Fruit fly (Drosophila melanogaster) whole organism, embryonic: ENCODE data around the gene mRpL12.

Experiments
- Ada2b ChIP-seq: fragments of 200-800 bp; sonication (Bioruptor generic); IDR thresholded peaks from 2 replicates; pipeline ENCODE4 v1.3.6; 2022; ENCODE audit warnings: missing biosample characterization, missing genetic modification characterization
- Atf6 ChIP-seq: fragments of 200-800 bp; sonication (Bioruptor generic); IDR thresholded peaks from 2 replicates; pipeline ENCODE4 v1.3.6; 2022; ENCODE audit warnings: missing biosample characterization, missing genetic modification characterization
- CG11085 ChIP-seq: fragments of 200-800 bp; sonication (Bioruptor generic); IDR thresholded peaks from 2 replicates; pipeline ENCODE4 v1.3.6; 2022; ENCODE audit warnings: missing biosample characterization, missing genetic modification characterization
- CG11247 ChIP-seq: fragments of 200-800 bp; sonication (Bioruptor generic); IDR thresholded peaks from 2 replicates; pipeline ENCODE4 v1.3.6; 2022; ENCODE audit warnings: missing biosample characterization, missing genetic modification characterization
- CG12769 ChIP-seq: fragments of 200-800 bp; sonication (Bioruptor generic); optimal IDR thresholded peaks from 2 replicates; lab custom pipeline; 2019; ENCODE audit warnings: missing biosample characterization, mild to moderate bottlenecking, missing genetic modification characterization, moderate library complexity
- CG17186 ChIP-seq: fragments of 200-800 bp; sonication (Bioruptor generic); optimal IDR thresholded peaks from 3 replicates; lab custom pipeline; 2017; ENCODE audit warnings: missing biosample characterization, missing genetic modification reagents, missing genetic modification characterization
- CG17385 ChIP-seq: fragments of 200-800 bp; sonication (Bioruptor generic); optimal IDR thresholded peaks from 3 replicates; lab custom pipeline; 2018; ENCODE audit warnings: missing biosample characterization, mild to moderate bottlenecking, missing genetic modification characterization
- CG17568 ChIP-seq: fragments of 200-800 bp; sonication (Bioruptor generic); optimal IDR thresholded peaks from 2 replicates; lab custom pipeline; 2018; ENCODE audit warnings: missing biosample characterization, mild to moderate bottlenecking, missing genetic modification characterization, moderate library complexity
- CG2120 ChIP-seq: fragments of 200-800 bp; sonication (Bioruptor generic); optimal IDR thresholded peaks from 3 replicates; lab custom pipeline; 2016; ENCODE audit warnings: missing biosample characterization, missing genetic modification characterization
- CG2129 ChIP-seq: fragments of 200-800 bp; sonication (Bioruptor generic); IDR thresholded peaks from 2 replicates; pipeline ENCODE4 v1.3.6; 2022; ENCODE audit warnings: missing biosample characterization, missing genetic modification characterization; ENCODE audit not compliant: partially characterized antibody
- CG2202 ChIP-seq: fragments of 200-800 bp; sonication (Bioruptor generic); optimal IDR thresholded peaks from 2 replicates; lab custom pipeline; 2018; ENCODE audit warnings: missing biosample characterization, mild to moderate bottlenecking, missing genetic modification characterization
- CG2889 ChIP-seq: fragments of 200-800 bp; sonication (Bioruptor generic); IDR thresholded peaks from 3 replicates; pipeline ENCODE4 v1.3.6; 2022; ENCODE audit warnings: missing biosample characterization, missing genetic modification characterization
- CG32767 ChIP-seq: fragments of 200-800 bp; sonication (Bioruptor generic); IDR thresholded peaks from 2 replicates; pipeline ENCODE4 v1.3.6; 2022; ENCODE audit warnings: missing biosample characterization, missing genetic modification characterization
- CG3847 ChIP-seq: fragments of 200-800 bp; sonication (Bioruptor generic); IDR thresholded peaks from 2 replicates; pipeline ENCODE4 v1.3.6; 2022; ENCODE audit warnings: missing biosample characterization, missing genetic modification characterization
- CG4360 ChIP-seq: fragments of 200-800 bp; sonication (Bioruptor generic); IDR thresholded peaks from 2 replicates; pipeline ENCODE4 v1.3.6; 2022; ENCODE audit warnings: missing biosample characterization, missing genetic modification characterization
- CG6175 ChIP-seq: fragments of 200-800 bp; sonication (Bioruptor generic); IDR thresholded peaks from 3 replicates; pipeline ENCODE4 v1.3.6; 2022; ENCODE audit warnings: missing biosample characterization, missing genetic modification characterization
- CG6254 ChIP-seq: fragments of 200-800 bp; sonication (Bioruptor generic); optimal IDR thresholded peaks from 3 replicates; lab custom pipeline; 2017; ENCODE audit warnings: mild to moderate bottlenecking, missing biosample characterization, missing genetic modification reagents, missing genetic modification characterization
- CG6854 ChIP-seq: fragments of 200-800 bp; sonication (Bioruptor generic); optimal IDR thresholded peaks from 3 replicates; lab custom pipeline; 2017; ENCODE audit warnings: missing biosample characterization, mild to moderate bottlenecking, missing genetic modification characterization
- Dad ChIP-seq: fragments of 200-800 bp; sonication (Bioruptor generic); optimal IDR thresholded peaks from 3 replicates; lab custom pipeline; 2016; ENCODE audit warnings: missing biosample characterization, missing genetic modification characterization
- ERR ChIP-seq: fragments of 200-800 bp; sonication (Bioruptor generic); optimal IDR thresholded peaks from 2 replicates; lab custom pipeline; 2016; ENCODE audit warnings: missing biosample characterization, missing genetic modification characterization
- Fer1 ChIP-seq: fragments of 200-800 bp; sonication (Bioruptor generic); optimal IDR thresholded peaks from 2 replicates; lab custom pipeline; 2017; ENCODE audit warnings: missing biosample characterization, mild to moderate bottlenecking, missing genetic modification characterization
- Fer2 ChIP-seq: fragments of 200-800 bp; sonication (Bioruptor generic); optimal IDR thresholded peaks from 2 replicates; lab custom pipeline; 2018; ENCODE audit warnings: missing biosample characterization, mild to moderate bottlenecking, missing genetic modification characterization, moderate library complexity
- HLH4C ChIP-seq: fragments of 200-800 bp; sonication (Bioruptor generic); IDR thresholded peaks from 3 replicates; pipeline ENCODE4 v1.3.6; 2022; ENCODE audit warnings: missing biosample characterization, missing genetic modification characterization; ENCODE audit not compliant: partially characterized antibody
- Jarid2 ChIP-seq: fragments of 200-800 bp; sonication (Bioruptor generic); optimal IDR thresholded peaks from 3 replicates; lab custom pipeline; 2017; ENCODE audit warnings: mild to moderate bottlenecking, missing biosample characterization, missing genetic modification reagents, missing genetic modification characterization
- Lhr ChIP-seq: fragments of 200-800 bp; sonication (Bioruptor generic); optimal IDR thresholded peaks from 3 replicates; lab custom pipeline; 2017; ENCODE audit warnings: mild to moderate bottlenecking, missing biosample characterization, missing genetic modification reagents, missing genetic modification characterization
- Mad ChIP-seq: fragments of 200-800 bp; sonication (Bioruptor generic); optimal IDR thresholded peaks from 2 replicates; lab custom pipeline; 2016; ENCODE audit warnings: missing biosample characterization, missing genetic modification characterization
- Opbp ChIP-seq: fragments of 200-800 bp; sonication (Bioruptor generic); IDR thresholded peaks from 3 replicates; pipeline ENCODE4 v1.3.6; 2022; ENCODE audit warnings: missing biosample characterization, missing genetic modification characterization; ENCODE audit not compliant: partially characterized antibody
- Sox102F ChIP-seq: fragments of 200-800 bp; sonication (Bioruptor generic); optimal IDR thresholded peaks from 2 replicates; lab custom pipeline; 2018; ENCODE audit warnings: missing biosample characterization, mild to moderate bottlenecking, missing genetic modification characterization, moderate library complexity
- Tbp ChIP-seq: fragments of >200 bp; optimal IDR thresholded peaks from 2 replicates; lab custom pipeline; 2018; ENCODE audit warnings: missing biosample characterization, missing genetic modification characterization
- YL-1 ChIP-seq: fragments of 200-800 bp; sonication (Bioruptor generic); optimal IDR thresholded peaks from 3 replicates; lab custom pipeline; 2017; ENCODE audit warnings: missing biosample characterization, mild to moderate bottlenecking, missing genetic modification characterization
- ac ChIP-seq: fragments of 200-800 bp; sonication (Bioruptor generic); optimal IDR thresholded peaks from 3 replicates; lab custom pipeline; 2017; ENCODE audit warnings: missing biosample characterization, mild to moderate bottlenecking, missing genetic modification characterization
- al ChIP-seq: fragments of 200-800 bp; sonication (Bioruptor generic); IDR thresholded peaks from 2 replicates; pipeline ENCODE4 v1.3.6; 2022; ENCODE audit warnings: missing biosample characterization, missing genetic modification characterization
- bigmax ChIP-seq: fragments of 200-800 bp; sonication (Bioruptor generic); optimal IDR thresholded peaks from 2 replicates; lab custom pipeline; 2018; ENCODE audit warnings: missing biosample characterization, mild to moderate bottlenecking, missing genetic modification characterization
- dan ChIP-seq: fragments of 200-800 bp; sonication (Bioruptor generic); IDR thresholded peaks from 2 replicates; pipeline ENCODE4 v1.3.6; 2022; ENCODE audit warnings: missing biosample characterization, missing genetic modification characterization
- gce ChIP-seq: fragments of 200-800 bp; sonication (Bioruptor generic); IDR thresholded peaks from 3 replicates; pipeline ENCODE4 v1.3.6; 2022; ENCODE audit warnings: missing biosample characterization, missing genetic modification characterization
- gfzf ChIP-seq: fragments of 200-800 bp; sonication (Bioruptor generic); optimal IDR thresholded peaks from 2 replicates; lab custom pipeline; 2016; ENCODE audit warnings: missing biosample characterization, mild to moderate bottlenecking, missing genetic modification characterization, moderate library complexity
- hbn ChIP-seq: fragments of 200-800 bp; sonication (Bioruptor generic); IDR thresholded peaks from 2 replicates; pipeline ENCODE4 v1.3.6; 2022; ENCODE audit warnings: missing biosample characterization, missing genetic modification characterization; ENCODE audit not compliant: partially characterized antibody
- kah ChIP-seq: fragments of 200-800 bp; sonication (Bioruptor generic); optimal IDR thresholded peaks from 2 replicates; lab custom pipeline; 2018; ENCODE audit warnings: missing biosample characterization, mild to moderate bottlenecking, missing genetic modification characterization
- lab ChIP-seq: fragments of 200-800 bp; sonication (Bioruptor generic); optimal IDR thresholded peaks from 3 replicates; lab custom pipeline; 2017; ENCODE audit warnings: missing biosample characterization, missing genetic modification characterization, mild to moderate bottlenecking, moderate library complexity, missing genetic modification reagents
- mld ChIP-seq: fragments of 200-800 bp; sonication (Bioruptor generic); IDR thresholded peaks from 3 replicates; pipeline ENCODE4 v1.3.6; 2022; ENCODE audit warnings: missing biosample characterization, missing genetic modification characterization; ENCODE audit not compliant: partially characterized antibody
- otp ChIP-seq: fragments of 200-800 bp; sonication (Bioruptor generic); IDR thresholded peaks from 3 replicates; pipeline ENCODE4, ENCODE4 v1.3.6; 2022; ENCODE audit warnings: missing biosample characterization, missing genetic modification characterization
- pho ChIP-seq: fragments of 200-800 bp; sonication (Bioruptor generic); optimal IDR thresholded peaks from 2 replicates; lab custom pipeline; 2016; ENCODE audit warnings: missing biosample characterization, missing genetic modification characterization
- sens-2 ChIP-seq: fragments of 200-800 bp; sonication (Bioruptor generic); IDR thresholded peaks from 2 replicates; pipeline ENCODE4 v1.3.6; 2022; ENCODE audit warnings: missing biosample characterization, missing genetic modification characterization
- sna ChIP-seq: fragments of 200-800 bp; sonication (Bioruptor generic); IDR thresholded peaks from 2 replicates; pipeline ENCODE4 v1.3.6; 2022; ENCODE audit warnings: missing biosample characterization, missing genetic modification characterization; ENCODE audit not compliant: partially characterized antibody
- sr ChIP-seq: fragments of 200-800 bp; sonication (Bioruptor generic); IDR thresholded peaks from 3 replicates; pipeline ENCODE4 v1.3.6; 2022; ENCODE audit warnings: missing biosample characterization, missing genetic modification characterization
- ssp ChIP-seq: fragments of 200-800 bp; sonication (Bioruptor generic); IDR thresholded peaks from 2 replicates; pipeline ENCODE4 v1.3.6; 2022; ENCODE audit warnings: missing biosample characterization, missing genetic modification characterization
- tna ChIP-seq: fragments of 200-800 bp; sonication (Bioruptor generic); IDR thresholded peaks from 2 replicates; pipeline ENCODE4 v1.3.6; 2022; ENCODE audit warnings: missing biosample characterization, missing genetic modification characterization; ENCODE audit not compliant: partially characterized antibody
- trem ChIP-seq: fragments of 200-800 bp; optimal IDR thresholded peaks from 3 replicates; lab custom pipeline; 2019; ENCODE audit warnings: missing biosample characterization, mild to moderate bottlenecking, missing genetic modification characterization, moderate library complexity
- tup ChIP-seq: fragments of 200-800 bp; sonication (Bioruptor generic); optimal IDR thresholded peaks from 2 replicates; lab custom pipeline; 2016; ENCODE audit warnings: missing biosample characterization, mild to moderate bottlenecking, missing genetic modification characterization, moderate library complexity
- vnd ChIP-seq: fragments of 200-800 bp; sonication (Bioruptor generic); IDR thresholded peaks from 3 replicates; pipeline ENCODE4 v1.3.6; 2022; ENCODE audit warnings: missing biosample characterization, missing genetic modification characterization; ENCODE audit not compliant: partially characterized antibody
- wdn ChIP-seq: fragments of 200-800 bp; sonication (Bioruptor generic); IDR thresholded peaks from 2 replicates; pipeline ENCODE4 v1.3.6; 2022; ENCODE audit warnings: missing biosample characterization, missing genetic modification characterization

The mRpL12 gene

dm6 chr3L:8986582-8986981, 30.0 kb downstream of the mRpL12 start, which contains the start of gene CG5068 (continued):
- no peak for TF ChIP-seq ac (GFP tag; lab: Kevin White, UChicago)
- no peak for TF ChIP-seq Mad (GFP tag; lab: Kevin White, UChicago)
- no peak for TF ChIP-seq Sox102F (GFP tag; lab: Kevin White, UChicago)
- TF ChIP-seq CG17385 (GFP tag; lab: Kevin White, UChicago) = no peak
- TF ChIP-seq sr (GFP tag; lab: Robert Waterston, UW) = no peak
- no peak; the same call in 1 of the 2 replicates for TF ChIP-seq hbn (GFP tag; lab: Robert Waterston, UW)
- no peak for TF ChIP-seq otp (GFP tag; lab: Robert Waterston, UW)
- TF ChIP-seq mld (GFP tag; lab: Robert Waterston, UW) = no peak
- TF ChIP-seq Opbp = peak; percentile 37; the same call in 1 of the 3 replicates
- TF ChIP-seq tna = peak; percentile 25; the same call in 1 of the 2 replicates
- TF ChIP-seq sens-2 (GFP tag; lab: Robert Waterston, UW) = no peak
- no peak for TF ChIP-seq CG17568 (GFP tag; lab: Kevin White, UChicago)
- peak; percentile 64 for TF ChIP-seq gfzf (GFP tag; lab: Kevin White, UChicago)
- TF ChIP-seq Atf6 (GFP tag; lab: Robert Waterston, UW) = no peak
- TF ChIP-seq ERR (GFP tag; lab: Kevin White, UChicago) = no peak
- peak; percentile 80 for TF ChIP-seq CG3847 (GFP tag; lab: Robert Waterston, UW)
- TF ChIP-seq CG17186 (GFP tag; lab: Kevin White, UChicago) = no peak
- TF ChIP-seq CG11247 = no peak
- TF ChIP-seq CG6175 (GFP tag; lab: Robert Waterston, UW) = no peak
- no peak for TF ChIP-seq Ada2b
- TF ChIP-seq pho (GFP tag; lab: Kevin White, UChicago) = no peak
- TF ChIP-seq kah = peak; percentile 0
- TF ChIP-seq Jarid2 = no peak
- no peak for TF ChIP-seq CG2120 (GFP tag; lab: Kevin White, UChicago)
- TF ChIP-seq sna (GFP tag; lab: Robert Waterston, UW) = peak; percentile 50; the same call in 1 of the 2 replicates
- TF ChIP-seq CG2202 (tag; lab: Kevin White, UChicago) = no peak
- TF ChIP-seq CG11085 (GFP tag; lab: Robert Waterston, UW) = no peak
- TF ChIP-seq Fer2 (tag; lab: Kevin White, UChicago) = no peak
- TF ChIP-seq al (GFP tag; lab: Robert Waterston, UW) = no peak
- TF ChIP-seq CG12769 (tag; lab: Kevin White, UChicago) = no peak
- TF ChIP-seq Fer1 (GFP tag; lab: Kevin White, UChicago) = no peak
- no peak for TF ChIP-seq vnd (GFP tag; lab: Robert Waterston, UW)
- no peak for TF ChIP-seq wdn (GFP tag; lab: Robert Waterston, UW)
- no peak for TF ChIP-seq tup
- TF ChIP-seq bigmax (GFP tag; lab: Kevin White, UChicago) = no peak
- TF ChIP-seq gce = no peak
- TF ChIP-seq Tbp (GFP tag; lab: Kevin White, UChicago) = no peak
- no peak for TF ChIP-seq CG4360 (GFP tag; lab: Robert Waterston, UW)
- TF ChIP-seq dan = no peak
- TF ChIP-seq ssp (GFP tag; lab: Robert Waterston, UW) = no peak
- peak; percentile 78 for TF ChIP-seq YL-1 (GFP tag; lab: Kevin White, UChicago)
- TF ChIP-seq CG2129 (GFP tag; lab: Robert Waterston, UW) = no peak
- no peak for TF ChIP-seq CG2889 (GFP tag; lab: Robert Waterston, UW)
- TF ChIP-seq lab (GFP tag; lab: Kevin White, UChicago) = no peak
- peak; percentile 55 for TF ChIP-seq trem (tag; lab: Kevin White, UChicago)
- TF ChIP-seq CG6254 = no peak
- peak; percentile 21 for TF ChIP-seq Lhr (GFP tag; lab: Kevin White, UChicago)
- TF ChIP-seq CG6854 (GFP tag; lab: Kevin White, UChicago) = no peak
- no peak for TF ChIP-seq Dad
- no peak for TF ChIP-seq CG32767
- peak; percentile 31; the same call in 1 of the 3 replicates for TF ChIP-seq HLH4C
